Fruit fly (Drosophila melanogaster) whole organism, embryonic: ENCODE measurements around the gene CG42525.

Experiments used
- Atf3 ChIP-seq: fragments of 200-800 bp; sonication (Bioruptor generic); optimal IDR thresholded peaks from 3 replicates; lab custom pipeline; 2016; ENCODE audit warnings: missing biosample characterization, missing genetic modification characterization
- Bdp1 ChIP-seq: fragments of 200-800 bp; sonication (Bioruptor generic); optimal IDR thresholded peaks from 3 replicates; lab custom pipeline; 2016; ENCODE audit warnings: missing biosample characterization, missing genetic modification characterization
- CG11093 ChIP-seq: fragments of 200-800 bp; sonication (Bioruptor generic); IDR thresholded peaks from 3 replicates; pipeline ENCODE4 v1.3.6; 2022; ENCODE audit warnings: missing biosample characterization, missing genetic modification characterization
- CG12299 ChIP-seq: fragments of 200-800 bp; sonication (Bioruptor generic); optimal IDR thresholded peaks from 2 replicates; lab custom pipeline; 2018; ENCODE audit warnings: missing biosample characterization, mild to moderate bottlenecking, missing genetic modification characterization
- CG13424 ChIP-seq: fragments of 200-800 bp; sonication (Bioruptor generic); optimal IDR thresholded peaks from 2 replicates; lab custom pipeline; 2019; ENCODE audit warnings: missing biosample characterization, mild to moderate bottlenecking, missing genetic modification characterization, moderate library complexity
- CG14860 ChIP-seq: fragments of 200-800 bp; sonication (Bioruptor generic); IDR thresholded peaks from 3 replicates; pipeline ENCODE4 v1.3.6; 2022; ENCODE audit warnings: missing biosample characterization, missing genetic modification characterization; ENCODE audit not compliant: partially characterized antibody
- CG17359 ChIP-seq: fragments of 200-800 bp; sonication (Bioruptor generic); optimal IDR thresholded peaks from 3 replicates; lab custom pipeline; 2018; ENCODE audit warnings: missing biosample characterization, mild to moderate bottlenecking, missing genetic modification characterization, moderate library complexity
- CG2875 ChIP-seq: fragments of 200-800 bp; sonication (Bioruptor generic); optimal IDR thresholded peaks from 2 replicates; lab custom pipeline; 2017; ENCODE audit warnings: missing biosample characterization, mild to moderate bottlenecking, missing genetic modification characterization, missing genetic modification reagents
- CG31224 ChIP-seq: fragments of 200-800 bp; sonication (Bioruptor generic); IDR thresholded peaks from 2 replicates; pipeline ENCODE4 v1.3.6; 2022; ENCODE audit warnings: missing biosample characterization, missing genetic modification characterization
- CG31388 ChIP-seq: fragments of 200-800 bp; sonication (Bioruptor generic); optimal IDR thresholded peaks from 2 replicates; lab custom pipeline; 2016; ENCODE audit warnings: missing biosample characterization, missing genetic modification characterization
- CG33557 ChIP-seq: fragments of 200-800 bp; sonication (Bioruptor generic); optimal IDR thresholded peaks from 2 replicates; lab custom pipeline; 2019; ENCODE audit warnings: missing biosample characterization, mild to moderate bottlenecking, missing genetic modification characterization, moderate library complexity
- CG4424 ChIP-seq: fragments of 200-800 bp; sonication (Bioruptor generic); optimal IDR thresholded peaks from 3 replicates; lab custom pipeline; 2016; ENCODE audit warnings: missing biosample characterization, missing genetic modification characterization
- CG4617 ChIP-seq: fragments of 200-800 bp; sonication (Bioruptor generic); optimal IDR thresholded peaks from 3 replicates; lab custom pipeline; 2016; ENCODE audit warnings: missing biosample characterization, missing genetic modification characterization, borderline replicate concordance
- CG5180 ChIP-seq: fragments of 200-800 bp; sonication (Bioruptor generic); optimal IDR thresholded peaks from 3 replicates; lab custom pipeline; 2017; ENCODE audit warnings: missing biosample characterization, missing genetic modification characterization, mild to moderate bottlenecking, moderate library complexity, missing genetic modification reagents
- CG6765 ChIP-seq: fragments of 200-800 bp; sonication (Bioruptor generic); optimal IDR thresholded peaks from 3 replicates; lab custom pipeline; 2017; ENCODE audit warnings: missing biosample characterization, mild to moderate bottlenecking, missing genetic modification characterization
- CG6791 ChIP-seq: fragments of 200-800 bp; sonication (Bioruptor generic); IDR thresholded peaks from 3 replicates; pipeline ENCODE4 v1.3.6; 2022; ENCODE audit warnings: missing biosample characterization, missing genetic modification characterization; ENCODE audit not compliant: partially characterized antibody
- CG6813 ChIP-seq: fragments of 200-800 bp; sonication (Bioruptor generic); optimal IDR thresholded peaks from 2 replicates; lab custom pipeline; 2017; ENCODE audit warnings: missing biosample characterization, missing genetic modification characterization, mild to moderate bottlenecking, moderate library complexity, missing genetic modification reagents
- CG8359 ChIP-seq: fragments of 200-800 bp; sonication (Bioruptor generic); optimal IDR thresholded peaks from 2 replicates; lab custom pipeline; 2017; ENCODE audit warnings: missing biosample characterization, mild to moderate bottlenecking, missing genetic modification characterization, borderline replicate concordance
- CG8388 ChIP-seq: fragments of 200-800 bp; sonication (Bioruptor generic); optimal IDR thresholded peaks from 2 replicates; lab custom pipeline; 2019; ENCODE audit warnings: missing biosample characterization, mild to moderate bottlenecking, missing genetic modification characterization, moderate library complexity
- CG8765 ChIP-seq: fragments of 200-800 bp; sonication (Bioruptor generic); IDR thresholded peaks from 2 replicates; pipeline ENCODE4 v1.3.6; 2022; ENCODE audit warnings: missing biosample characterization, missing genetic modification characterization
- CG9817 ChIP-seq: fragments of 200-800 bp; sonication (Bioruptor generic); optimal IDR thresholded peaks from 2 replicates; lab custom pipeline; 2018; ENCODE audit warnings: missing biosample characterization, mild to moderate bottlenecking, missing genetic modification characterization, moderate library complexity
- D19B ChIP-seq: fragments of 200-800 bp; sonication (Bioruptor generic); optimal IDR thresholded peaks from 2 replicates; lab custom pipeline; 2017; ENCODE audit warnings: missing biosample characterization, mild to moderate bottlenecking, missing genetic modification characterization
- Dad ChIP-seq: fragments of 200-800 bp; sonication (Bioruptor generic); optimal IDR thresholded peaks from 3 replicates; lab custom pipeline; 2016; ENCODE audit warnings: missing biosample characterization, missing genetic modification characterization
- Dbx ChIP-seq: fragments of 200-800 bp; sonication (Bioruptor generic); IDR thresholded peaks from 3 replicates; pipeline ENCODE4 v1.3.6; 2022; ENCODE audit warnings: missing biosample characterization, missing genetic modification characterization
- Dek ChIP-seq: fragments of 200-800 bp; sonication (Bioruptor generic); optimal IDR thresholded peaks from 3 replicates; lab custom pipeline; 2019; ENCODE audit warnings: missing biosample characterization, mild to moderate bottlenecking, missing genetic modification characterization, moderate library complexity
- Dip2 ChIP-seq: fragments of 200-800 bp; sonication (Bioruptor generic); IDR thresholded peaks from 2 replicates; pipeline ENCODE4 v1.3.6; 2022; ENCODE audit warnings: missing biosample characterization, missing genetic modification characterization
- Hr78 ChIP-seq, 2 experiments: fragments of 200-800 bp in 1 of 2; fragments of >200 bp in 1 of 2; sonication (Bioruptor generic) in 1 of 2; optimal IDR thresholded peaks; 2 replicates each; lab custom pipeline; 2017 to 2019; ENCODE audit warnings: missing biosample characterization in 2 of 2, missing genetic modification characterization in 2 of 2, mild to moderate bottlenecking in 1 of 2, moderate library complexity in 1 of 2
- MTF-1 ChIP-seq: fragments of 200-800 bp; sonication (Bioruptor generic); optimal IDR thresholded peaks from 2 replicates; lab custom pipeline; 2018; ENCODE audit warnings: missing biosample characterization, mild to moderate bottlenecking, missing genetic modification characterization, borderline replicate concordance
- Max ChIP-seq: fragments of 200-800 bp; sonication (Bioruptor generic); optimal IDR thresholded peaks from 2 replicates; lab custom pipeline; 2016; ENCODE audit warnings: missing biosample characterization, mild to moderate bottlenecking, missing genetic modification characterization
- Meics ChIP-seq: fragments of 200-800 bp; sonication (Bioruptor generic); optimal IDR thresholded peaks from 2 replicates; lab custom pipeline; 2017; ENCODE audit warnings: missing biosample characterization, mild to moderate bottlenecking, missing genetic modification characterization
- Ravus ChIP-seq: fragments of 200-800 bp; sonication (Bioruptor generic); IDR thresholded peaks from 2 replicates; pipeline ENCODE4 v1.3.6; 2022; ENCODE audit warnings: missing biosample characterization, missing genetic modification characterization
- Side ChIP-seq: fragments of 200-800 bp; sonication (Bioruptor generic); optimal IDR thresholded peaks from 2 replicates; lab custom pipeline; 2016; ENCODE audit warnings: missing biosample characterization, missing genetic modification characterization
- Sin3A ChIP-seq: fragments of >200 bp; optimal IDR thresholded peaks from 2 replicates; lab custom pipeline; 2018
- Stat92E ChIP-seq, 3 experiments: fragments of >200 bp in 2 of 3; fragments of 200-800 bp in 1 of 3; sonication (Bioruptor generic) in 1 of 3; optimal IDR thresholded peaks; 2 replicates each; lab custom pipeline; 2017 to 2019; ENCODE audit warnings: missing biosample characterization in 3 of 3, missing genetic modification characterization in 3 of 3, mild to moderate bottlenecking in 1 of 3, moderate library complexity in 1 of 3
- Trl ChIP-seq, 3 experiments: fragments of >200 bp in 2 of 3; fragments of 200-800 bp in 1 of 3; sonication (Bioruptor generic) in 1 of 3; optimal IDR thresholded peaks; 2 replicates in 1 of 3; 3 replicates in 2 of 3; lab custom pipeline; 2016 to 2017; ENCODE audit warnings: missing biosample characterization in 1 of 3, missing genetic modification characterization in 1 of 3
- amos ChIP-seq: fragments of 200-800 bp; sonication (Bioruptor generic); IDR thresholded peaks from 2 replicates; pipeline ENCODE4 v1.3.6; 2022; ENCODE audit warnings: missing biosample characterization, missing genetic modification characterization; ENCODE audit not compliant: partially characterized antibody
- aop ChIP-seq: fragments of 200-800 bp; sonication (Bioruptor generic); IDR thresholded peaks from 2 replicates; pipeline ENCODE4 v1.3.6; 2022; ENCODE audit warnings: missing biosample characterization, missing genetic modification characterization
- en ChIP-seq: fragments of 200-800 bp; sonication (Bioruptor generic); optimal IDR thresholded peaks from 2 replicates; lab custom pipeline; 2016; ENCODE audit warnings: missing biosample characterization, missing genetic modification characterization
- esg ChIP-seq: fragments of 200-800 bp; sonication (Bioruptor generic); conservative IDR thresholded peaks from 2 replicates; pipeline ENCODE4 v1.3.6; 2022; ENCODE audit warnings: missing biosample characterization, missing genetic modification characterization
- mam ChIP-seq: fragments of 200-800 bp; sonication (Bioruptor generic); optimal IDR thresholded peaks from 3 replicates; lab custom pipeline; 2016; ENCODE audit warnings: missing biosample characterization, missing genetic modification characterization
- org-1 ChIP-seq: fragments of 200-800 bp; sonication (Bioruptor generic); optimal IDR thresholded peaks from 2 replicates; lab custom pipeline; 2017; ENCODE audit warnings: missing biosample characterization, missing genetic modification characterization
- peb ChIP-seq: fragments of 200-800 bp; sonication (Bioruptor generic); IDR thresholded peaks from 2 replicates; pipeline ENCODE4 v1.3.6; 2022; ENCODE audit warnings: missing biosample characterization, missing genetic modification characterization
- pho ChIP-seq: fragments of 200-800 bp; sonication (Bioruptor generic); optimal IDR thresholded peaks from 2 replicates; lab custom pipeline; 2016; ENCODE audit warnings: missing biosample characterization, missing genetic modification characterization
- wek ChIP-seq: fragments of 200-800 bp; sonication (Bioruptor generic); optimal IDR thresholded peaks from 3 replicates; lab custom pipeline; 2018; ENCODE audit warnings: missing biosample characterization, mild to moderate bottlenecking, missing genetic modification characterization, moderate library complexity
- zen2 ChIP-seq: fragments of 200-800 bp; sonication (Bioruptor generic); IDR thresholded peaks from 3 replicates; pipeline ENCODE4 v1.3.6; 2022; ENCODE audit warnings: missing biosample characterization, missing genetic modification characterization; ENCODE audit not compliant: partially characterized antibody
- zfh2 ChIP-seq: fragments of 200-800 bp; sonication (Bioruptor generic); optimal IDR thresholded peaks from 2 replicates; lab custom pipeline; 2016; ENCODE audit warnings: missing biosample characterization, missing genetic modification characterization

CG42525 gene

DNA sequence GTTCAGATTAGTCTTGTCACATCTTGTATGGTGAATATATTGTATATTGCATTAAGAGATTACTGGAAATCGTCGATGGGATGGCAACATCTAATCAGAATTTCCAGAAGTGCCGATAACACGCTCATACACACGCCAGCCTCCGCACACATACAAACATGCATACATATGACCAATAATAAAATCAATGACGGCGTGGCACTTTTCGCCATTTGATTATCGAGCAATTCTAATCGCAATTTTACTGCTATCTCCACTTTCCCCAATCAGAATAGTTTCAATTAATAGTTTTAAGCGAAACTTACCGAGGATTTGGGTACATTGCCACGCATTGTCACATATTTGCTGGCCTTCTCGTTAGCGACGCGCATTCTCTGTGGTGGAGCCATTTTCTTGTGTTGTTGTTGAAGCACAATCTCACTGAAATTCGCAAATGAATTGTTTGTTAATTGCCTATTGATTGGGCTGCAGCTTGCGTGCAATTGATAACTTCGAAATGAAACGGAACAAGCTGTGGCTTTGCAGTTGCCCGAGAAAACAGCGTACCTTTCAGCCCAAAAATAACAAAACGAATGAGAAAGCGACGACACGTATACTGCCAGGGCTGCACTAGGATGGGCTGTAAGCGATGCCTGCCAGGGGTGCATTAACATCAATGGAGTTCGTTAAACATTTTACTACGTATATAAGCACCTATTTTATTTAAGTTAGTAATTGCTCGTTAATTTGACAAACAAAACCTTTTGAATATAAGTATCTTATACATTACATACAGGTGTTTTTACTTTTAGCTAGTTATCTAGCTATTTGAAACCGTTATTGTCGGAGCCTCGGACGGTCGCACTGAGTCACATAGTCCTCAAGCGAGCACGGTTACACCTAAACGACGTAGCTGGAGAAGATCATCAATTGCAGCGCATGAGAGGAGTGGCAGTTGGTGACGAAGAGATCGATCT, 9.2 kb upstream of the CG42525 start, which contains the start of the genes CG32276 and gry (continued):
- TF ChIP-seq CG6765 (no peak), aop (GFP tag; lab: Robert Waterston, UW) (no peak), CG11093 (peak; percentile 65; the same call in 2 of the 3 replicates), CG8359 (no peak), CG5180 (GFP tag; lab: Kevin White, UChicago) (no peak), wek (GFP tag; lab: Kevin White, UChicago) (peak; percentile 80), Stat92E (GFP tag; optimal IDR thresholded peaks at IDR 0.05; lab: Kevin White, UChicago) (peak in 1 of 3 experiments; percentile 54), Dek (tag; lab: Kevin White, UChicago) (peak; percentile 73), Dip2 (GFP tag; lab: Robert Waterston, UW) (no peak), Dad (GFP tag; lab: Kevin White, UChicago) (peak; percentile 68), CG2875 (no peak), CG17359 (peak; percentile 62), Atf3 (GFP tag; lab: Kevin White, UChicago) (peak; percentile 63), CG31224 (GFP tag; lab: Robert Waterston, UW) (peak; percentile 66), Trl (optimal IDR thresholded peaks at IDR 0.05; lab: Kevin White, UChicago) (peak in 1 of 2 experiments; percentile 14), Trl (GFP tag; optimal IDR thresholded peaks at IDR 0.05; lab: Kevin White, UChicago) (peak; percentile 85), CG4617 (GFP tag; lab: Kevin White, UChicago) (peak; percentile 86), peb (no peak), CG4424 (GFP tag; lab: Kevin White, UChicago) (peak; percentile 85), CG13424 (tag; lab: Kevin White, UChicago) (peak; percentile 84), CG6791 (GFP tag; lab: Robert Waterston, UW) (no peak), MTF-1 (GFP tag; lab: Kevin White, UChicago) (peak; percentile 42), Max (GFP tag; lab: Kevin White, UChicago) (peak; percentile 88), en (GFP tag; lab: Kevin White, UChicago) (peak; percentile 53), CG6813 (GFP tag; lab: Kevin White, UChicago) (no peak), amos (GFP tag; lab: Robert Waterston, UW) (no peak; the same call in 1 of the 2 replicates), CG8388 (peak; percentile 60), CG33557 (GFP tag; lab: Kevin White, UChicago) (peak; percentile 54), mam (GFP tag; lab: Kevin White, UChicago) (peak; percentile 79), Meics (GFP tag; lab: Kevin White, UChicago) (peak; percentile 78), CG14860 (GFP tag; lab: Robert Waterston, UW) (no peak), esg (peak; percentile 65), zen2 (no peak), pho (GFP tag; lab: Kevin White, UChicago) (peak; percentile 79), CG9817 (peak; percentile 67), Dbx (peak; percentile 69; the same call in 1 of the 3 replicates), D19B (GFP tag; lab: Kevin White, UChicago) (no peak), Side (GFP tag; lab: Kevin White, UChicago) (peak; percentile 86), CG8765 (GFP tag; lab: Robert Waterston, UW) (peak; percentile 71), zfh2 (GFP tag; lab: Kevin White, UChicago) (peak; percentile 85), Sin3A (lab: Kevin White, UChicago) (peak; percentile 92), CG12299 (tag; lab: Kevin White, UChicago) (peak; percentile 68), org-1 (GFP tag; lab: Kevin White, UChicago) (peak; percentile 30), Ravus (GFP tag; lab: Robert Waterston, UW) (no peak), Bdp1 (GFP tag; lab: Kevin White, UChicago) (peak; percentile 65), CG31388 (GFP tag; lab: Kevin White, UChicago) (peak; percentile 55), Hr78 (GFP tag; optimal IDR thresholded peaks at IDR 0.05; lab: Kevin White, UChicago) (no peak)
